Worm (Caenorhabditis elegans): ENCODE data around the gene arr-1.

DNA sequence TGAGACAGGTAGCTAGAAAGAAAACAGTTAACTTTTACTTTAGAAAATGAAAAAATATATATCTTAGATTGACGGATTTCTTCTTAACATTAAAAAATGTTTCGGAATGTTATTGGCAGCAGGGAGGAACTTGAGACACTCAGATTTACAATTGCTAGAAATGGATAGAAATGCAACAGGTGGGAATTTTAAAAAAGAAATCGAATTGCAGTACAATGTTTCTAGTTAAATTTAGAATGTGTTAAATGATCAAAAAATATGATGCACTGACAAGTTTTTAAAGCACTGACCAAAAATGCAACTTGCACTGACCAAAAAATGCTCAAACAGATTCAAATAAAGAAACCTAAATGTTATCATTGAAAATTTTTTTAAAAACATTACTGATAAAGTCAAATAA is 24.5 kb upstream of the arr-1 start:
- TF ChIP-seq him-1 (tag; optimal IDR thresholded peaks at IDR 0.05) (no peak), W03F9.2 (tag; optimal IDR thresholded peaks at IDR 0.05) (no peak), dao-5 (tag; optimal IDR thresholded peaks at IDR 0.05) (no peak)
